Worm (Caenorhabditis elegans) whole organism, L1 larva: ENCODE data around the gene rcs-1.
A peak's percentile ranks its signal among the peaks of the same experiment; 100 is the strongest.

Experiments
- C34B4.2 ChIP-seq: sonication (generic microtip); optimal IDR thresholded peaks from 2 replicates; lab custom pipeline; 2017; ENCODE audit warnings: mild to moderate bottlenecking, missing genetic modification characterization, missing compliant biosample characterization
- ama-1 ChIP-seq: fragments of 150-350 bp; optimal IDR thresholded peaks from 2 replicates; lab custom pipeline; 2014
- blmp-1 ChIP-seq: fragments of 150-350 bp; optimal IDR thresholded peaks from 2 replicates; lab custom pipeline; 2014; ENCODE audit warnings: missing biosample characterization, missing genetic modification characterization
- ceh-90 ChIP-seq: sonication (generic microtip); optimal IDR thresholded peaks from 2 replicates; lab custom pipeline; 2016; ENCODE audit warnings: missing genetic modification characterization, missing compliant biosample characterization
- ces-1 ChIP-seq: fragments of 150-350 bp; optimal IDR thresholded peaks from 2 replicates; lab custom pipeline; 2014; ENCODE audit warnings: missing biosample characterization, missing genetic modification reagents, missing genetic modification characterization
- dpl-1 ChIP-seq, 3 experiments: fragments of 150-350 bp in 2 of 3; sonication (generic microtip) in 1 of 3; optimal IDR thresholded peaks; 2 replicates each; lab custom pipeline; 2014 to 2017; ENCODE audit warnings: missing biosample characterization in 3 of 3, missing genetic modification characterization in 3 of 3, missing genetic modification reagents in 3 of 3
- efl-1 ChIP-seq, 4 experiments: fragments of 150-350 bp; optimal IDR thresholded peaks in 3 of 4; peaks in 1 of 4; 1 replicate in 1 of 4; 2 replicates in 3 of 4; lab custom pipeline; 2014; ENCODE audit warnings: missing biosample characterization in 2 of 4, missing genetic modification characterization in 2 of 4, missing genetic modification reagents in 2 of 4
- efl-3 ChIP-seq: fragments of 200-800 bp; sonication (Bioruptor generic); optimal IDR thresholded peaks from 2 replicates; lab custom pipeline; 2018; ENCODE audit warnings: mild to moderate bottlenecking, missing genetic modification characterization, missing compliant biosample characterization
- ets-5 ChIP-seq: fragments of 200-800 bp; sonication (Bioruptor generic); IDR thresholded peaks from 2 replicates; pipeline ENCODE4 v1.3.6; 2022; ENCODE audit warnings: missing genetic modification characterization, missing compliant biosample characterization
- fkh-10 ChIP-seq: sonication (generic microtip); optimal IDR thresholded peaks from 2 replicates; lab custom pipeline; 2017; ENCODE audit warnings: missing biosample characterization, missing genetic modification reagents, missing genetic modification characterization
- fkh-4 ChIP-seq: sonication (generic microtip); optimal IDR thresholded peaks from 2 replicates; lab custom pipeline; 2016; ENCODE audit warnings: missing compliant biosample characterization, missing genetic modification characterization, borderline replicate concordance
- fkh-8 ChIP-seq: sonication (generic microtip); optimal IDR thresholded peaks from 2 replicates; lab custom pipeline; 2016; ENCODE audit warnings: mild to moderate bottlenecking, missing genetic modification characterization, missing compliant biosample characterization
- fos-1 ChIP-seq: fragments of 150-350 bp; optimal IDR thresholded peaks from 2 replicates; lab custom pipeline; 2014; ENCODE audit warnings: missing biosample characterization, missing genetic modification characterization
- grh-1 ChIP-seq: fragments of 200-800 bp; sonication (Bioruptor generic); IDR thresholded peaks from 2 replicates; pipeline ENCODE4 v1.3.6; 2022; ENCODE audit warnings: missing genetic modification reagents, missing genetic modification characterization, missing compliant biosample characterization
- hlh-17 ChIP-seq: fragments of 200-800 bp; sonication (Bioruptor generic); optimal IDR thresholded peaks from 2 replicates; lab custom pipeline; 2018; ENCODE audit warnings: missing genetic modification characterization, mild to moderate bottlenecking, missing compliant biosample characterization, moderate library complexity, borderline replicate concordance
- lin-13 ChIP-seq: fragments of 150-350 bp; optimal IDR thresholded peaks from 2 replicates; lab custom pipeline; 2014; ENCODE audit warnings: missing biosample characterization, missing genetic modification reagents, missing genetic modification characterization
- lin-14 ChIP-seq: fragments of 200-800 bp; sonication (Bioruptor generic); optimal IDR thresholded peaks from 2 replicates; lab custom pipeline; 2018; ENCODE audit warnings: mild to moderate bottlenecking, missing genetic modification characterization, moderate library complexity, missing compliant biosample characterization
- lin-35 ChIP-seq, 2 experiments: fragments of 150-350 bp; optimal IDR thresholded peaks; 2 replicates each; lab custom pipeline; 2014; ENCODE audit warnings: missing biosample characterization in 2 of 2, missing genetic modification characterization in 2 of 2, missing genetic modification reagents in 2 of 2
- lir-3 ChIP-seq: sonication (generic microtip); optimal IDR thresholded peaks from 2 replicates; lab custom pipeline; 2016; ENCODE audit warnings: mild to moderate bottlenecking, missing genetic modification characterization, moderate library complexity, missing compliant biosample characterization; ENCODE audit not compliant: poor library complexity
- mdl-1 ChIP-seq, 2 experiments: fragments of 150-350 bp; optimal IDR thresholded peaks; 2 replicates each; lab custom pipeline; 2014 to 2017; ENCODE audit warnings: missing biosample characterization in 2 of 2, missing genetic modification characterization in 2 of 2, inconsistent platforms in 1 of 2
- mep-1 ChIP-seq: fragments of 150-350 bp; optimal IDR thresholded peaks from 2 replicates; lab custom pipeline; 2014; ENCODE audit warnings: missing biosample characterization, missing genetic modification characterization
- nhr-11 ChIP-seq: fragments of 150-350 bp; optimal IDR thresholded peaks from 2 replicates; lab custom pipeline; 2014; ENCODE audit warnings: missing biosample characterization, missing genetic modification characterization
- nhr-19 ChIP-seq: fragments of 200-800 bp; sonication (Bioruptor generic); conservative IDR thresholded peaks from 2 replicates; pipeline ENCODE4 v1.3.6; 2022; ENCODE audit warnings: missing genetic modification characterization, missing compliant biosample characterization
- nhr-20 ChIP-seq: sonication (generic microtip); optimal IDR thresholded peaks from 2 replicates; lab custom pipeline; 2016; ENCODE audit warnings: mild to moderate bottlenecking, missing genetic modification characterization, missing compliant biosample characterization
- nhr-77 ChIP-seq: fragments of 150-350 bp; optimal IDR thresholded peaks from 2 replicates; lab custom pipeline; 2014; ENCODE audit warnings: missing biosample characterization, missing genetic modification characterization
- nhr-85 ChIP-seq: sonication (generic microtip); peaks from one replicate; lab custom pipeline; 2016; ENCODE audit warnings: missing genetic modification characterization, inconsistent platforms, missing compliant biosample characterization
- nhr-90 ChIP-seq: sonication (generic microtip); optimal IDR thresholded peaks from 2 replicates; lab custom pipeline; 2016; ENCODE audit warnings: mild to moderate bottlenecking, missing genetic modification characterization, missing compliant biosample characterization; ENCODE audit not compliant: poor library complexity
- pag-3 ChIP-seq: sonication (generic microtip); optimal IDR thresholded peaks from 2 replicates; lab custom pipeline; 2017; ENCODE audit warnings: missing genetic modification characterization, mild to moderate bottlenecking, missing compliant biosample characterization, antibody characterized with exemption, borderline replicate concordance; ENCODE audit not compliant: insufficient read depth
- skn-1 ChIP-seq: fragments of 150-350 bp; optimal IDR thresholded peaks from 2 replicates; lab custom pipeline; 2014; ENCODE audit warnings: missing biosample characterization, missing genetic modification characterization
- snu-23 ChIP-seq: sonication (generic microtip); optimal IDR thresholded peaks from 2 replicates; lab custom pipeline; 2016; ENCODE audit warnings: missing genetic modification characterization, missing compliant biosample characterization
- sox-4 ChIP-seq: sonication (generic microtip); optimal IDR thresholded peaks from 2 replicates; lab custom pipeline; 2016; ENCODE audit warnings: missing genetic modification characterization, missing compliant biosample characterization
- sptf-1 ChIP-seq: fragments of 150-350 bp; optimal IDR thresholded peaks from 2 replicates; lab custom pipeline; 2014; ENCODE audit warnings: missing biosample characterization, missing genetic modification characterization
- sup-37 ChIP-seq: fragments of 200-800 bp; sonication (Bioruptor generic); optimal IDR thresholded peaks from 2 replicates; lab custom pipeline; 2018; ENCODE audit warnings: mild to moderate bottlenecking, missing genetic modification characterization, missing compliant biosample characterization
- tlp-1 ChIP-seq: fragments of 150-350 bp; optimal IDR thresholded peaks from 2 replicates; lab custom pipeline; 2014; ENCODE audit warnings: missing biosample characterization, missing genetic modification characterization
- unc-30 ChIP-seq: sonication (generic microtip); optimal IDR thresholded peaks from 2 replicates; lab custom pipeline; 2017; ENCODE audit warnings: missing biosample characterization, missing genetic modification characterization
- unc-62 ChIP-seq: fragments of 150-350 bp; optimal IDR thresholded peaks from 2 replicates; lab custom pipeline; 2014; ENCODE audit warnings: missing biosample characterization, missing genetic modification reagents, missing genetic modification characterization
- unc-98 ChIP-seq: fragments of 200-800 bp; sonication (Bioruptor generic); IDR thresholded peaks from 2 replicates; pipeline ENCODE4 v1.3.6; 2022; ENCODE audit warnings: missing genetic modification characterization, missing compliant biosample characterization
- vab-15 ChIP-seq: sonication (generic microtip); optimal IDR thresholded peaks from 2 replicates; lab custom pipeline; 2017; ENCODE audit warnings: missing genotype, mild to moderate bottlenecking, missing genetic modification characterization, missing compliant biosample characterization
- zip-4 ChIP-seq: fragments of 200-800 bp; sonication (Bioruptor generic); optimal IDR thresholded peaks from 2 replicates; lab custom pipeline; 2018; ENCODE audit warnings: mild to moderate bottlenecking, missing genetic modification characterization, moderate library complexity, missing compliant biosample characterization
- ztf-11 ChIP-seq, 2 experiments: sonication (generic microtip); optimal IDR thresholded peaks; 2 replicates each; lab custom pipeline; 2016 to 2017; ENCODE audit warnings: missing genetic modification characterization in 2 of 2, missing biosample characterization in 1 of 2, missing compliant biosample characterization in 1 of 2
- ztf-4 ChIP-seq: fragments of 150-350 bp; optimal IDR thresholded peaks from 2 replicates; lab custom pipeline; 2014; ENCODE audit warnings: missing biosample characterization, missing genetic modification characterization

Gene rcs-1

DNA sequence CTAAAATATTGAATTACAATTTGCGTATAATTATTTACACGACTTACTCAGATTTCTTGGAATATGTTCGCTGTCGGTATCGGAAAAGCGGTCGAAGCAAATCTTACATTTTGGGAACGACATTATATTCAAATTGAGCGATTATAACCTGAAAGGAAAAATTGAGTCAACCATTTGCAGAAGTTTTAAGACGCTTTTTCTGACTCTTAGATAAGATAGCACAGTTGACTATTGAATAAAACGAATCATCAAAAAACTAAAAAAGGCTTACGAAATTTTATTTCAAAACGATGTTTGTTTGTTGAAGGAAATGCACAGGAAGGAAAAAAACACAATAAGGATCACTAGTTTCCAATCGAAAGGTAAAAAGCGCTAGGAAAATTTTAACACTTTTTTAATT is at the start of gene rcs-1:
rcs-1 (minus strand) TSS at position 176 of the 400 bp plus-strand sequence.
- TF ChIP-seq unc-30, result no peak
- no peak for TF ChIP-seq zip-4 (GFP tag; lab: Kevin White, UChicago)
- no peak for TF ChIP-seq ces-1 (GFP tag; lab: Kevin White, UChicago)
- no peak for TF ChIP-seq ceh-90
- TF ChIP-seq ztf-11 (tag; optimal IDR thresholded peaks at IDR 0.05; lab: Kevin White, UChicago), result no peak
- no peak for TF ChIP-seq fkh-10 (GFP tag; lab: Kevin White, UChicago)
- no peak for TF ChIP-seq sup-37 (GFP tag; lab: Kevin White, UChicago)
- TF ChIP-seq lin-13 (GFP tag; lab: Kevin White, UChicago), result no peak
- no peak for TF ChIP-seq nhr-19 (GFP tag; lab: Robert Waterston, UW)
- no peak for TF ChIP-seq nhr-20
- no peak for TF ChIP-seq pag-3 (tag; lab: Kevin White, UChicago)
- TF ChIP-seq ama-1, result no peak
- no peak for TF ChIP-seq mdl-1 (tag; optimal IDR thresholded peaks at IDR 0.05; lab: Kevin White, UChicago)
- no peak for TF ChIP-seq fkh-4 (tag; lab: Kevin White, UChicago)
- TF ChIP-seq vab-15, result no peak
- TF ChIP-seq unc-62, result no peak
- no peak for TF ChIP-seq sptf-1 (tag; lab: Kevin White, UChicago)
- TF ChIP-seq efl-3 (GFP tag; lab: Kevin White, UChicago), result no peak

DNA sequence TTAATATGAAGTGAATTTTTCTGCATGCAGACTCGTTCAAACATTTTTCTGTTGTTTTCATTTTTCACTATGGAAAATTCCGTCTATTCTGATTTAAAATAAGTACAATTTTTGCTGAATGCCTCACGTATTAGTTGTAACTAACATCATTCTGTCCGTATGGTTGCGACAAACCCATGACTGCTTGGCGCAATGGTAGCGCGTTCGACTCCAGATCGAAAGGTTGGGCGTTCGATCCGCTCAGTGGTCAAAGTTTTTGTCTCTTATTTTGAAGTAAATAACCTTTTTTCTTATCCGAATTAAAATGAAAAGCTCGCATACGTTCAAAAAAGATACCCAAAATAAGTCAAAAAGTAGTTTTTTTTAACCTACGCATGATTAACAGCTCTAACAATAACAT is 48.8 kb upstream of the rcs-1 start:
- TF ChIP-seq hlh-17 (no peak), snu-23 (GFP tag; lab: Kevin White, UChicago) (peak; percentile 23), tlp-1 (no peak), lin-35 (GFP tag; optimal IDR thresholded peaks at IDR 0.05; lab: Kevin White, UChicago) (peak in 1 of 2 experiments; percentile 17), efl-1 (optimal IDR thresholded peaks at IDR 0.05; lab: Kevin White, UChicago) (no peak), efl-1 (GFP tag; optimal IDR thresholded peaks at IDR 0.05 in 1 of 2; lab: Kevin White, UChicago) (peak in 1 of 2 experiments; percentile 86), nhr-20 (peak; percentile 26)

DNA sequence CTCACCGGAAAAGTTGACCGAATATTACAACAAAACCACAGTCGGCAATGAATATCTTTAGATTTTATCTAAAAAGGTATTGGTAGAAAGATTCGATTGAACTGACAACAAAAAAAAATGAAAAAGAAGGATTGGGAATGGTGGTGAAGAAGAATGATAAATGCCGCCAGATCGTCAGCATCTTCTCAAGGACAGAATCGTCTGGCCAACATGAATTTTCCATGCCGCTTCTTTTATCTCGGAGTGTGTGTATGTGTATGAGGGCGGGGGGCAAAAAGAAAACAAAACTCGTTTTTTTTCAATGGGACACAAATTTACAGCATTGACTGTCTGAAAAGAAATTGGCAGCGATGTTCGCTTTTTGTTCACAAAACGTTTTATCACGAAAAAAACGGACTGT is 47.5 kb upstream of the rcs-1 start:
- TF ChIP-seq dpl-1 (GFP tag; optimal IDR thresholded peaks at IDR 0.05; lab: Kevin White, UChicago) (no peak), ztf-4 (tag; lab: Kevin White, UChicago) (no peak), ets-5 (GFP tag; lab: Robert Waterston, UW) (no peak), C34B4.2 (tag; lab: Kevin White, UChicago) (no peak), blmp-1 (tag; lab: Kevin White, UChicago) (peak; percentile 53), fkh-8 (tag; lab: Kevin White, UChicago) (no peak), lir-3 (no peak), nhr-77 (no peak), unc-98 (no peak), mep-1 (tag; lab: Kevin White, UChicago) (peak; percentile 27), lin-14 (peak; percentile 48), nhr-85 (tag; lab: Kevin White, UChicago) (peak; percentile 28), skn-1 (tag; lab: Kevin White, UChicago) (no peak), sox-4 (tag; lab: Kevin White, UChicago) (no peak), grh-1 (GFP tag; lab: Robert Waterston, UW) (0 out of 2 replicates have a peak, but pooled peaks have one; percentile 17), fos-1 (tag; lab: Kevin White, UChicago) (no peak), lin-13 (GFP tag; lab: Kevin White, UChicago) (no peak), nhr-90 (tag; lab: Kevin White, UChicago) (no peak), nhr-11 (no peak), sup-37 (GFP tag; lab: Kevin White, UChicago) (no peak)
